Fruit fly (Drosophila melanogaster) whole organism, pupa: ENCODE data around the gene CG43307.
A peak's percentile ranks its signal among the peaks of the same experiment; 100 is the strongest.

Experiments used
- CG12605 ChIP-seq: fragments of 200-800 bp; sonication (Bioruptor generic); IDR thresholded peaks from 2 replicates; pipeline ENCODE4 v1.3.6; 2022; ENCODE audit warnings: missing biosample characterization, missing genetic modification characterization
- CG15710 ChIP-seq: fragments of 200-800 bp; sonication (Bioruptor generic); optimal IDR thresholded peaks from 2 replicates; lab custom pipeline; 2018; ENCODE audit warnings: missing biosample characterization, mild to moderate bottlenecking, missing genetic modification characterization, moderate library complexity
- Pif1B ChIP-seq: fragments of 200-800 bp; sonication (Bioruptor generic); optimal IDR thresholded peaks from 3 replicates; lab custom pipeline; 2016; ENCODE audit warnings: missing biosample characterization, missing genetic modification characterization

DNA sequence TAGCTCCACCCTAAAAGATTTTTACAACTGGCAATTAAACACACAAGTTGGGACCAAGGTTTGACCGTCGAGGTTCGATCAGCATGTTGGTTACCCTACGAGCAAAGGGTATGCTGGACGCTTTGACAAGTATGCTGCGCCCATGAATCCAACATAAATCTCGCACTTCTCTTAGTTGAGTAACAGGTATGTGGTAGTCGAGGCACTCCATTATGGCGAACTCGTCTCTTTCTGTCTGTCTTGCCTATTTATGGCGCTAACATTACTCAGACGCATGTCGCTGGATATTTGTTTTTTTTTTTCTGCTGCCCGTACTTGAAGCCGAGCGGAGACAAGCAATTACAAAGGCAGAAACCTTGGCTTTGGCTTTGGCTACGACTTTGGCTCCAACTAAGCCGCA lies 30.2 kb upstream of the CG43307 start:
- TF ChIP-seq CG12605 (GFP tag; lab: Robert Waterston, UW) (no peak), Pif1B (GFP tag; lab: Kevin White, UChicago) (peak; percentile 36), CG15710 (tag; lab: Kevin White, UChicago) (peak; percentile 20)
